Fruit fly (Drosophila melanogaster) whole organism, embryonic: ENCODE results near the gene Hez.

Experiments used
- Abd-B ChIP-seq: fragments of 200-800 bp; sonication (Bioruptor generic); optimal IDR thresholded peaks from 2 replicates; lab custom pipeline; 2018; ENCODE audit warnings: missing biosample characterization, mild to moderate bottlenecking, missing genetic modification characterization, moderate library complexity
- Asciz ChIP-seq: fragments of 200-800 bp; sonication (Bioruptor generic); optimal IDR thresholded peaks from 2 replicates; lab custom pipeline; 2017; ENCODE audit warnings: missing biosample characterization, mild to moderate bottlenecking, missing genetic modification characterization, missing genetic modification reagents
- C15 ChIP-seq: fragments of 200-800 bp; sonication (Bioruptor generic); IDR thresholded peaks from 3 replicates; pipeline ENCODE4 v1.3.6; 2022; ENCODE audit warnings: missing biosample characterization, missing genetic modification characterization
- CG11723 ChIP-seq: fragments of 200-800 bp; sonication (Bioruptor generic); optimal IDR thresholded peaks from 2 replicates; lab custom pipeline; 2017; ENCODE audit warnings: missing biosample characterization, mild to moderate bottlenecking, missing genetic modification characterization
- CG14710 ChIP-seq: fragments of 200-800 bp; sonication (Bioruptor generic); optimal IDR thresholded peaks from 3 replicates; lab custom pipeline; 2019; ENCODE audit warnings: missing biosample characterization, mild to moderate bottlenecking, missing genetic modification characterization, moderate library complexity
- CG15514 ChIP-seq: fragments of 200-800 bp; sonication (Bioruptor generic); optimal IDR thresholded peaks from 3 replicates; lab custom pipeline; 2017; ENCODE audit warnings: missing biosample characterization, missing genetic modification characterization, mild to moderate bottlenecking, moderate library complexity, missing genetic modification reagents
- CG15601 ChIP-seq: fragments of 200-800 bp; sonication (Bioruptor generic); optimal IDR thresholded peaks from 3 replicates; lab custom pipeline; 2019; ENCODE audit warnings: missing biosample characterization, mild to moderate bottlenecking, missing genetic modification characterization, moderate library complexity
- CG17568 ChIP-seq: fragments of 200-800 bp; sonication (Bioruptor generic); optimal IDR thresholded peaks from 2 replicates; lab custom pipeline; 2018; ENCODE audit warnings: missing biosample characterization, mild to moderate bottlenecking, missing genetic modification characterization, moderate library complexity
- CG1792 ChIP-seq: fragments of 200-800 bp; sonication (Bioruptor generic); optimal IDR thresholded peaks from 2 replicates; lab custom pipeline; 2016; ENCODE audit warnings: missing biosample characterization, missing genetic modification characterization
- CG42726 ChIP-seq: fragments of 200-800 bp; sonication (Bioruptor generic); IDR thresholded peaks from 2 replicates; pipeline ENCODE4 v1.3.6; 2022; ENCODE audit warnings: missing biosample characterization, missing genetic modification characterization; ENCODE audit not compliant: partially characterized antibody
- CkIIα-i1 ChIP-seq: fragments of 200-800 bp; sonication (Bioruptor generic); IDR thresholded peaks from 2 replicates; pipeline ENCODE4 v1.3.6; 2022; ENCODE audit warnings: missing biosample characterization, missing genetic modification characterization
- E2f1 ChIP-seq: fragments of 200-800 bp; sonication (Bioruptor generic); IDR thresholded peaks from 2 replicates; pipeline ENCODE4 v1.3.6; 2022; ENCODE audit warnings: missing biosample characterization, missing genetic modification characterization
- Elba2 ChIP-seq: fragments of 200-800 bp; sonication (Bioruptor generic); optimal IDR thresholded peaks from 3 replicates; lab custom pipeline; 2016; ENCODE audit warnings: missing biosample characterization, missing genetic modification characterization
- Ets65A ChIP-seq: fragments of 200-800 bp; sonication (Bioruptor generic); peaks from one replicate; lab custom pipeline; 2016; ENCODE audit warnings: missing biosample characterization, missing genetic modification characterization
- HLH4C ChIP-seq: fragments of 200-800 bp; sonication (Bioruptor generic); IDR thresholded peaks from 3 replicates; pipeline ENCODE4 v1.3.6; 2022; ENCODE audit warnings: missing biosample characterization, missing genetic modification characterization; ENCODE audit not compliant: partially characterized antibody
- Mrtf ChIP-seq: fragments of 200-800 bp; sonication (Bioruptor generic); IDR thresholded peaks from 3 replicates; pipeline ENCODE4 v1.3.6; 2022; ENCODE audit warnings: missing biosample characterization, missing genetic modification characterization
- NFAT ChIP-seq: fragments of 200-800 bp; sonication (Bioruptor generic); IDR thresholded peaks from 2 replicates; pipeline ENCODE4 v1.3.6; 2022; ENCODE audit warnings: missing biosample characterization, missing genetic modification characterization
- NfI ChIP-seq: fragments of 200-800 bp; sonication (Bioruptor generic); optimal IDR thresholded peaks from 3 replicates; lab custom pipeline; 2018; ENCODE audit warnings: missing biosample characterization, mild to moderate bottlenecking, missing genetic modification characterization, moderate library complexity
- Ptx1 ChIP-seq: fragments of 200-800 bp; sonication (Bioruptor generic); IDR thresholded peaks from 2 replicates; pipeline ENCODE4 v1.3.6; 2022; ENCODE audit warnings: missing biosample characterization, missing genetic modification characterization
- Ravus ChIP-seq: fragments of 200-800 bp; sonication (Bioruptor generic); IDR thresholded peaks from 2 replicates; pipeline ENCODE4 v1.3.6; 2022; ENCODE audit warnings: missing biosample characterization, missing genetic modification characterization
- Sox102F ChIP-seq: fragments of 200-800 bp; sonication (Bioruptor generic); optimal IDR thresholded peaks from 2 replicates; lab custom pipeline; 2018; ENCODE audit warnings: missing biosample characterization, mild to moderate bottlenecking, missing genetic modification characterization, moderate library complexity
- Stat92E ChIP-seq, 3 experiments: fragments of >200 bp in 2 of 3; fragments of 200-800 bp in 1 of 3; sonication (Bioruptor generic) in 1 of 3; optimal IDR thresholded peaks; 2 replicates each; lab custom pipeline; 2017 to 2019; ENCODE audit warnings: missing biosample characterization in 3 of 3, missing genetic modification characterization in 3 of 3, mild to moderate bottlenecking in 1 of 3, moderate library complexity in 1 of 3
- Xrp1 ChIP-seq: fragments of 200-800 bp; sonication (Bioruptor generic); IDR thresholded peaks from 2 replicates; pipeline ENCODE4 v1.3.6; 2022; ENCODE audit warnings: missing biosample characterization, missing genetic modification characterization
- btn ChIP-seq: fragments of 200-800 bp; sonication (Bioruptor generic); optimal IDR thresholded peaks from 2 replicates; lab custom pipeline; 2016; ENCODE audit warnings: missing biosample characterization, missing genetic modification characterization
- cato ChIP-seq: fragments of 200-800 bp; sonication (Bioruptor generic); optimal IDR thresholded peaks from 2 replicates; lab custom pipeline; 2016; ENCODE audit warnings: missing biosample characterization, missing genetic modification characterization, borderline replicate concordance
- corto ChIP-seq: fragments of 200-800 bp; sonication (Bioruptor generic); optimal IDR thresholded peaks from 2 replicates; lab custom pipeline; 2016; ENCODE audit warnings: missing biosample characterization, mild to moderate bottlenecking, missing genetic modification characterization, moderate library complexity
- dm ChIP-seq: fragments of 200-800 bp; sonication (Bioruptor generic); optimal IDR thresholded peaks from 3 replicates; lab custom pipeline; 2016; ENCODE audit warnings: missing biosample characterization, missing genetic modification characterization
- dmrt11E ChIP-seq: fragments of 200-800 bp; sonication (Bioruptor generic); optimal IDR thresholded peaks from 3 replicates; lab custom pipeline; 2018; ENCODE audit warnings: missing biosample characterization, mild to moderate bottlenecking, missing genetic modification characterization, moderate library complexity
- dmrt99B ChIP-seq: fragments of 200-800 bp; sonication (Bioruptor generic); optimal IDR thresholded peaks from 2 replicates; lab custom pipeline; 2018; ENCODE audit warnings: missing biosample characterization, mild to moderate bottlenecking, missing genetic modification characterization, moderate library complexity
- inv ChIP-seq: fragments of 200-800 bp; sonication (Bioruptor generic); IDR thresholded peaks from 2 replicates; pipeline ENCODE4 v1.3.6; 2022; ENCODE audit warnings: missing biosample characterization, missing genetic modification characterization; ENCODE audit not compliant: partially characterized antibody
- jigr1 ChIP-seq: fragments of 200-800 bp; sonication (Bioruptor generic); IDR thresholded peaks from 3 replicates; pipeline ENCODE4 v1.3.6; 2022; ENCODE audit warnings: missing biosample characterization, missing genetic modification characterization
- kni ChIP-seq: fragments of 200-800 bp; sonication (Bioruptor generic); optimal IDR thresholded peaks from 3 replicates; lab custom pipeline; 2017; ENCODE audit warnings: mild to moderate bottlenecking, missing biosample characterization, missing genetic modification reagents, missing genetic modification characterization
- lilli ChIP-seq: fragments of 200-800 bp; sonication (Bioruptor generic); optimal IDR thresholded peaks from 3 replicates; lab custom pipeline; 2016; ENCODE audit warnings: missing biosample characterization, missing genetic modification characterization
- pho ChIP-seq: fragments of 200-800 bp; sonication (Bioruptor generic); optimal IDR thresholded peaks from 2 replicates; lab custom pipeline; 2016; ENCODE audit warnings: missing biosample characterization, missing genetic modification characterization
- phol ChIP-seq: fragments of 200-800 bp; sonication (Bioruptor generic); optimal IDR thresholded peaks from 3 replicates; lab custom pipeline; 2018; ENCODE audit warnings: missing biosample characterization, mild to moderate bottlenecking, missing genetic modification characterization, moderate library complexity
- pzg ChIP-seq: fragments of 200-800 bp; sonication (Bioruptor generic); optimal IDR thresholded peaks from 3 replicates; lab custom pipeline; 2018; ENCODE audit warnings: missing biosample characterization, mild to moderate bottlenecking, missing genetic modification characterization, moderate library complexity
- ro ChIP-seq: fragments of 200-800 bp; sonication (Bioruptor generic); IDR thresholded peaks from 2 replicates; pipeline ENCODE4 v1.3.6; 2022; ENCODE audit warnings: missing biosample characterization, missing genetic modification characterization
- salm ChIP-seq: fragments of 200-800 bp; sonication (Bioruptor generic); optimal IDR thresholded peaks from 2 replicates; lab custom pipeline; 2018; ENCODE audit warnings: missing biosample characterization, mild to moderate bottlenecking, missing genetic modification characterization
- sna ChIP-seq: fragments of 200-800 bp; sonication (Bioruptor generic); IDR thresholded peaks from 2 replicates; pipeline ENCODE4 v1.3.6; 2022; ENCODE audit warnings: missing biosample characterization, missing genetic modification characterization; ENCODE audit not compliant: partially characterized antibody
- so ChIP-seq: fragments of 200-800 bp; sonication (Bioruptor generic); IDR thresholded peaks from 3 replicates; pipeline ENCODE4 v1.3.6; 2022; ENCODE audit warnings: missing biosample characterization, missing genetic modification characterization
- stwl ChIP-seq: fragments of 200-800 bp; sonication (Bioruptor generic); optimal IDR thresholded peaks from 3 replicates; lab custom pipeline; 2018; ENCODE audit warnings: missing biosample characterization, mild to moderate bottlenecking, missing genetic modification characterization, moderate library complexity
- sug ChIP-seq: fragments of 200-800 bp; optimal IDR thresholded peaks from 2 replicates; lab custom pipeline; 2019; ENCODE audit warnings: missing biosample characterization, mild to moderate bottlenecking, missing genetic modification characterization, moderate library complexity
- trh ChIP-seq: fragments of 200-800 bp; sonication (Bioruptor generic); optimal IDR thresholded peaks from 2 replicates; lab custom pipeline; 2016; ENCODE audit warnings: missing biosample characterization, missing genetic modification characterization
- usp ChIP-seq: fragments of >200 bp; optimal IDR thresholded peaks from 2 replicates; lab custom pipeline; 2017; ENCODE audit warnings: missing biosample characterization, missing genetic modification characterization
- yki ChIP-seq: fragments of >200 bp; optimal IDR thresholded peaks from 3 replicates; lab custom pipeline; 2018
- zfh2 ChIP-seq: fragments of 200-800 bp; sonication (Bioruptor generic); optimal IDR thresholded peaks from 2 replicates; lab custom pipeline; 2016; ENCODE audit warnings: missing biosample characterization, missing genetic modification characterization

Gene Hez

dm6 chr3L:9859624-9860023 lies 34.9 kb downstream of the Hez start, which contains the start of gene CG10809 (continued):
- TF ChIP-seq pzg (GFP tag; lab: Kevin White, UChicago) = peak; percentile 85
- peak; percentile 45 for TF ChIP-seq lilli (GFP tag; lab: Kevin White, UChicago)
- TF ChIP-seq Abd-B = peak; percentile 21
- no peak for TF ChIP-seq Sox102F (GFP tag; lab: Kevin White, UChicago)
- no peak for TF ChIP-seq Stat92E (GFP tag; optimal IDR thresholded peaks at IDR 0.05; lab: Kevin White, UChicago)
- no peak for TF ChIP-seq corto (GFP tag; lab: Kevin White, UChicago)
- TF ChIP-seq salm (tag; lab: Kevin White, UChicago) = no peak
- TF ChIP-seq CG1792 (GFP tag; lab: Kevin White, UChicago) = peak; percentile 20
- TF ChIP-seq dmrt11E (tag; lab: Kevin White, UChicago) = peak; percentile 48
- peak; percentile 87 for TF ChIP-seq CG15514 (GFP tag; lab: Kevin White, UChicago)
- no peak for TF ChIP-seq usp (GFP tag; lab: Kevin White, UChicago)
- peak; percentile 42 for TF ChIP-seq CG15601 (tag; lab: Kevin White, UChicago)
- TF ChIP-seq kni (GFP tag; lab: Kevin White, UChicago) = no peak
- peak; percentile 12 for TF ChIP-seq dm
- TF ChIP-seq Ravus (GFP tag; lab: Robert Waterston, UW) = no peak
- peak; percentile 46 for TF ChIP-seq sug (tag; lab: Kevin White, UChicago)
- TF ChIP-seq CG14710 (tag; lab: Kevin White, UChicago) = peak; percentile 79
- no peak for TF ChIP-seq btn (GFP tag; lab: Kevin White, UChicago)
- TF ChIP-seq sna (GFP tag; lab: Robert Waterston, UW) = peak; percentile 88
- TF ChIP-seq CG17568 (GFP tag; lab: Kevin White, UChicago) = no peak
- TF ChIP-seq Ptx1 (GFP tag; lab: Robert Waterston, UW) = peak; percentile 11; the same call in 1 of the 2 replicates
- peak; percentile 91 for TF ChIP-seq Ets65A (GFP tag; lab: Kevin White, UChicago)
- peak; percentile 91 for TF ChIP-seq inv (GFP tag; lab: Robert Waterston, UW)
- TF ChIP-seq CG42726 (GFP tag; lab: Robert Waterston, UW) = peak; percentile 78
- TF ChIP-seq Elba2 = peak; percentile 49
- TF ChIP-seq stwl = peak; percentile 87
- TF ChIP-seq phol = peak; percentile 73
- TF ChIP-seq pho (GFP tag; lab: Kevin White, UChicago) = peak; percentile 20
- no peak for TF ChIP-seq Mrtf (GFP tag; lab: Robert Waterston, UW)
- no peak for TF ChIP-seq cato
- TF ChIP-seq yki = no peak
- no peak for TF ChIP-seq C15
- TF ChIP-seq Asciz (GFP tag; lab: Kevin White, UChicago) = no peak
- TF ChIP-seq dmrt99B (tag; lab: Kevin White, UChicago) = no peak
- no peak for TF ChIP-seq ro (GFP tag; lab: Robert Waterston, UW)
- no peak for TF ChIP-seq NfI (GFP tag; lab: Kevin White, UChicago)
- peak; percentile 57; the same call in 1 of the 3 replicates for TF ChIP-seq jigr1
- no peak for TF ChIP-seq CkIIα-i1 (GFP tag; lab: Robert Waterston, UW)
- no peak for TF ChIP-seq CG11723 (GFP tag; lab: Kevin White, UChicago)
- peak; percentile 89 for TF ChIP-seq HLH4C
- no peak for TF ChIP-seq E2f1
- TF ChIP-seq Xrp1 (GFP tag; lab: Robert Waterston, UW) = peak; percentile 21; the same call in 1 of the 2 replicates
- TF ChIP-seq trh (GFP tag; lab: Kevin White, UChicago) = peak; percentile 38
- TF ChIP-seq zfh2 (GFP tag; lab: Kevin White, UChicago) = peak; percentile 44
- TF ChIP-seq NFAT (GFP tag; lab: Robert Waterston, UW) = no peak
- TF ChIP-seq so (GFP tag; lab: Robert Waterston, UW) = no peak
- TF ChIP-seq, all 482 proteins: peak for 175
